Fruit fly (Drosophila melanogaster): ENCODE data around the gene FER.

FER gene

DNA sequence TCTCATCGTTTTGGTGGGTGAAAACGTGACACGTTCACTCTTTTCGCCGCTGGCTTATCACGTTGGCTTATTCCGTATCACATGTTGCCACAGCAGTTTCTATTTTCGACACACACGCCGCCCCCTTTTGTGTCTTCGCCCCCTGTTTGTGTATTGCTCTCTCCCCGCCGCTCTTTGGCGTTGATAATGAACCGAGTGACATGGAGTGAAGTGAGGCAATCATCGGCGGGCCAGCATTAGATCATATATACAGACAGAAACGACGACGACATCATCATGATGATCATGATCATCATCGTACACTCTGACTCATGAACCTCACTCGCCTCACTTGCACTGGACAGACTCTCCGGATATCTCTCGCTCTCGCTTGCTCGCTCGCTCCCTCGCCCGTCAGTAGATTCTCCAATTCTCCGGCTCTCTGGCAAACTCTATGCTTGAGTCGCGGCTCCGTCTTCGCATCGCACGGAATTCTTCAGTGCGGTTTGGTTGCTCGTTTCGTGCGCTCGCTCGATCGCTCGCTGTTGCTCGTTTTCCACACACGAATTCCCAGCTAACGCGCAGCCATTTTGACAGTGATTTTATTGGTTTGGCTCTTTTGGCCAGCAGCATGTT, 42.1 kb upstream of the FER start (continued):
- TF ChIP-seq Rfx (GFP tag; IDR thresholded peaks at IDR 0.05) (0 out of 2 replicates have a peak, but pooled peaks have one; percentile 36), Jarid2 (GFP tag; optimal IDR thresholded peaks at IDR 0.05) (peak; percentile 86), CG5953 (GFP tag; IDR thresholded peaks at IDR 0.05) (no peak), seq (GFP tag; IDR thresholded peaks at IDR 0.05) (0 out of 2 replicates have a peak, but pooled peaks have one; percentile 13), cwo (GFP tag; optimal IDR thresholded peaks at IDR 0.05) (peak; percentile 99), CG17385 (GFP tag; optimal IDR thresholded peaks at IDR 0.05) (peak; percentile 38), CG1647 (GFP tag; optimal IDR thresholded peaks at IDR 0.05) (no peak), Eip74EF (GFP tag; optimal IDR thresholded peaks at IDR 0.05) (peak in 1 of 2 experiments; percentile 62), sug (tag; optimal IDR thresholded peaks at IDR 0.05) (peak; percentile 86), CG6791 (GFP tag; IDR thresholded peaks at IDR 0.05; ENCODE audit: partially characterized antibody) (0 out of 3 replicates have a peak, but pooled peaks have one; percentile 29), E2f1 (GFP tag; IDR thresholded peaks at IDR 0.05) (no peak; the same call in 1 of the 2 replicates), HmgD (GFP tag; optimal IDR thresholded peaks at IDR 0.05) (no peak), Hr51 (GFP tag; optimal IDR thresholded peaks at IDR 0.05) (no peak), nerfin-2 (GFP tag; IDR thresholded peaks at IDR 0.05; ENCODE audit: partially characterized antibody) (no peak), CG10979 (tag; optimal IDR thresholded peaks at IDR 0.05) (no peak), kay (GFP tag; optimal IDR thresholded peaks at IDR 0.05) (peak; percentile 81), kni (GFP tag; optimal IDR thresholded peaks at IDR 0.05) (peak; percentile 56), abd-A (tag; optimal IDR thresholded peaks at IDR 0.05) (peak; percentile 89), grn (GFP tag; optimal IDR thresholded peaks at IDR 0.05) (peak; percentile 18), chinmo (GFP tag; IDR thresholded peaks at IDR 0.05; ENCODE audit: partially characterized antibody) (peak; percentile 99), pros (GFP tag; optimal IDR thresholded peaks at IDR 0.05) (peak; percentile 66), so (GFP tag; IDR thresholded peaks at IDR 0.05) (peak; percentile 57; the same call in 2 of the 3 replicates), CG15269 (tag; optimal IDR thresholded peaks at IDR 0.05) (peak; percentile 55), CG7786 (GFP tag; optimal IDR thresholded peaks at IDR 0.05) (peak; percentile 21), CG1024 (GFP tag; IDR thresholded peaks at IDR 0.05) (no peak), ftz-f1 (GFP tag; optimal IDR thresholded peaks at IDR 0.05) (peak; percentile 74), NfI (GFP tag; optimal IDR thresholded peaks at IDR 0.05) (peak; percentile 6), sens-2 (GFP tag; IDR thresholded peaks at IDR 0.05) (0 out of 2 replicates have a peak, but pooled peaks have one; percentile 38), CG9932 (GFP tag; IDR thresholded peaks at IDR 0.05) (peak; percentile 38; the same call in 1 of the 2 replicates), Meics (GFP tag; optimal IDR thresholded peaks at IDR 0.05) (no peak), vvl (GFP tag; IDR thresholded peaks at IDR 0.05) (peak; percentile 49), Atf6 (GFP tag; IDR thresholded peaks at IDR 0.05) (0 out of 2 replicates have a peak, but pooled peaks have one; percentile 20), CG2678 (tag; optimal IDR thresholded peaks at IDR 0.05) (peak; percentile 5), z (GFP tag; IDR thresholded peaks at IDR 0.05) (peak; percentile 87), GATAe (GFP tag; conservative IDR thresholded peaks at IDR 0.05) (0 out of 2 replicates have a peak, but pooled peaks have one; percentile 29), CG6175 (GFP tag; IDR thresholded peaks at IDR 0.05) (peak; percentile 97), exex (tag; optimal IDR thresholded peaks at IDR 0.05) (peak; percentile 18), zen2 (GFP tag; IDR thresholded peaks at IDR 0.05; ENCODE audit: partially characterized antibody) (peak; percentile 84; the same call in 2 of the 3 replicates), CG3163 (GFP tag; optimal IDR thresholded peaks at IDR 0.05) (peak; percentile 6), CG6254 (GFP tag; optimal IDR thresholded peaks at IDR 0.05) (no peak), Antp (GFP tag; optimal IDR thresholded peaks at IDR 0.05) (peak; percentile 9), lab (GFP tag; optimal IDR thresholded peaks at IDR 0.05) (peak; percentile 16), slbo (GFP tag; IDR thresholded peaks at IDR 0.05) (0 out of 2 replicates have a peak, but pooled peaks have one; percentile 25), Oli (tag; optimal IDR thresholded peaks at IDR 0.05) (no peak), Deaf1 (tag; optimal IDR thresholded peaks at IDR 0.05) (peak; percentile 79), sna (GFP tag; IDR thresholded peaks at IDR 0.05; ENCODE audit: partially characterized antibody) (peak; percentile 49; the same call in 1 of the 2 replicates), oc (tag; optimal IDR thresholded peaks at IDR 0.05) (peak; percentile 51)

Data from whole organism, embryonic.